Worm (Caenorhabditis elegans): ENCODE measurements around the gene bre-3.

The bre-3 gene

ce11 chrIII:9455980-9456658, 29.2 kb downstream of the bre-3 start, which contains the start of the genes rheb-1 and spk-1:
rheb-1 (minus strand) TSS chrIII:9456030.
spk-1 (plus strand) TSS chrIII:9456608.
- no peak for TF ChIP-seq nhr-12 (tag; optimal IDR thresholded peaks at IDR 0.05)
- peak; percentile 91 for TF ChIP-seq ceh-28 (tag; optimal IDR thresholded peaks at IDR 0.05)
- TF ChIP-seq eor-1 (tag; optimal IDR thresholded peaks at IDR 0.05): no peak
- peak; percentile 89 for TF ChIP-seq nhr-43 (tag; optimal IDR thresholded peaks at IDR 0.05; ENCODE audit: poor library complexity, severe bottlenecking)
- TF ChIP-seq fkh-10 (GFP tag; optimal IDR thresholded peaks at IDR 0.05): peak; percentile 47
- TF ChIP-seq mdl-1 (tag; optimal IDR thresholded peaks at IDR 0.05): peak; percentile 7
- TF ChIP-seq zag-1 (tag; optimal IDR thresholded peaks at IDR 0.05): no peak
- TF ChIP-seq hmg-11 (tag; optimal IDR thresholded peaks at IDR 0.05): peak; percentile 82
- TF ChIP-seq tbx-2 (tag; optimal IDR thresholded peaks at IDR 0.05): peak; percentile 66
- TF ChIP-seq daf-12 (tag; optimal IDR thresholded peaks at IDR 0.05): no peak
- TF ChIP-seq pha-4 (tag; optimal IDR thresholded peaks at IDR 0.05): peak; percentile 99
- TF ChIP-seq ceh-16 (tag; optimal IDR thresholded peaks at IDR 0.05): peak; percentile 70
- peak; percentile 90 for TF ChIP-seq ZK546.5 (tag; optimal IDR thresholded peaks at IDR 0.05)
- TF ChIP-seq ceh-9 (tag; optimal IDR thresholded peaks at IDR 0.05): no peak
- TF ChIP-seq R02D3.7 (tag; optimal IDR thresholded peaks at IDR 0.05): peak; percentile 71
- TF ChIP-seq skn-1 (tag; optimal IDR thresholded peaks at IDR 0.05): peak; percentile 39
- TF ChIP-seq mml-1 (tag; optimal IDR thresholded peaks at IDR 0.05): no peak
- peak; percentile 41 for TF ChIP-seq ceh-82 (tag; optimal IDR thresholded peaks at IDR 0.05)
- peak; percentile 65 for TF ChIP-seq ama-1 (optimal IDR thresholded peaks at IDR 0.05)
- TF ChIP-seq nhr-76 (tag; optimal IDR thresholded peaks at IDR 0.05): no peak
- TF ChIP-seq fos-1 (tag; optimal IDR thresholded peaks at IDR 0.05): no peak
- TF ChIP-seq lsy-12 (tag; optimal IDR thresholded peaks at IDR 0.05): peak; percentile 95
- TF ChIP-seq unc-39 (tag; optimal IDR thresholded peaks at IDR 0.05): no peak
- no peak for TF ChIP-seq nhr-237 (tag; optimal IDR thresholded peaks at IDR 0.05)
- peak; percentile 90 for TF ChIP-seq jun-1 (tag; optimal IDR thresholded peaks at IDR 0.05)
- TF ChIP-seq egl-5 (tag; optimal IDR thresholded peaks at IDR 0.05): peak; percentile 61
- TF ChIP-seq nhr-77 (tag; optimal IDR thresholded peaks at IDR 0.05): no peak
- TF ChIP-seq aly-2 (tag; optimal IDR thresholded peaks at IDR 0.05): no peak
- peak; percentile 36 for TF ChIP-seq elt-1 (tag; optimal IDR thresholded peaks at IDR 0.05)
- peak; percentile 62 for TF ChIP-seq egl-27 (tag; optimal IDR thresholded peaks at IDR 0.05)
- no peak for TF ChIP-seq elt-3 (tag; optimal IDR thresholded peaks at IDR 0.05)
- peak; percentile 96 for TF ChIP-seq pqm-1 (tag; optimal IDR thresholded peaks at IDR 0.05)
- TF ChIP-seq nhr-11 (tag; optimal IDR thresholded peaks at IDR 0.05): peak; percentile 17
- TF ChIP-seq elt-2 (tag; optimal IDR thresholded peaks at IDR 0.05): peak; percentile 98
- TF ChIP-seq lin-39 (tag; optimal IDR thresholded peaks at IDR 0.05): peak; percentile 94
- peak; percentile 24 for TF ChIP-seq unc-62 (GFP tag; optimal IDR thresholded peaks at IDR 0.05)
- TF ChIP-seq nhr-25 (tag; optimal IDR thresholded peaks at IDR 0.05): peak; percentile 90
- no peak for TF ChIP-seq fkh-2 (tag; optimal IDR thresholded peaks at IDR 0.05)
- TF ChIP-seq snpc-4 (tag; optimal IDR thresholded peaks at IDR 0.05): peak; percentile 92
- TF ChIP-seq nhr-67 (tag; optimal IDR thresholded peaks at IDR 0.05): no peak
- no peak for TF ChIP-seq sea-2 (GFP tag; optimal IDR thresholded peaks at IDR 0.05)
- TF ChIP-seq ztf-4 (tag; optimal IDR thresholded peaks at IDR 0.05): peak; percentile 58
- no peak for TF ChIP-seq ztf-11 (tag; optimal IDR thresholded peaks at IDR 0.05)
- no peak for TF ChIP-seq nhr-28 (tag; optimal IDR thresholded peaks at IDR 0.05)
- TF ChIP-seq nfya-1 (tag; optimal IDR thresholded peaks at IDR 0.05; ENCODE audit: insufficient read depth): peak; percentile 95
- peak; percentile 86 for TF ChIP-seq lin-15B (tag; optimal IDR thresholded peaks at IDR 0.05)
- TF ChIP-seq nhr-23 (tag; optimal IDR thresholded peaks at IDR 0.05): peak; percentile 83

All from whole organism, L3 larva.